Worm (Caenorhabditis elegans) whole organism, early embryonic: Measurements from ENCODE around the gene F07D3.3.

Experiments
- B0310.2 ChIP-seq: sonication (generic microtip); optimal IDR thresholded peaks from 2 replicates; lab custom pipeline; 2016; ENCODE audit warnings: mild to moderate bottlenecking, missing genetic modification characterization, missing compliant biosample characterization
- F13C5.2 ChIP-seq: sonication (generic microtip); optimal IDR thresholded peaks from 2 replicates; lab custom pipeline; 2017; ENCODE audit warnings: mild to moderate bottlenecking, missing genetic modification characterization, inconsistent platforms, missing compliant biosample characterization
- aly-1 ChIP-seq: sonication (generic microtip); optimal IDR thresholded peaks from 2 replicates; lab custom pipeline; 2016; ENCODE audit warnings: missing genetic modification characterization, missing compliant biosample characterization
- ama-1 ChIP-seq: fragments of 150-350 bp; optimal IDR thresholded peaks from 2 replicates; lab custom pipeline; 2014
- ceh-13 ChIP-seq: fragments of 200-800 bp; sonication (Bioruptor generic); optimal IDR thresholded peaks from 2 replicates; lab custom pipeline; 2018; ENCODE audit warnings: mild to moderate bottlenecking, missing genetic modification characterization, missing compliant biosample characterization
- ceh-36 ChIP-seq: sonication (generic microtip); optimal IDR thresholded peaks from 2 replicates; lab custom pipeline; 2016; ENCODE audit warnings: missing genetic modification characterization, inconsistent platforms, missing compliant biosample characterization
- ets-7 ChIP-seq: sonication (generic microtip); optimal IDR thresholded peaks from 2 replicates; lab custom pipeline; 2016; ENCODE audit warnings: missing genotype, missing genetic modification characterization, missing compliant biosample characterization
- flt-1 ChIP-seq: fragments of 200-800 bp; sonication (Bioruptor generic); IDR thresholded peaks from 2 replicates; pipeline ENCODE4 v1.3.6; 2022; ENCODE audit warnings: missing genetic modification characterization, missing compliant biosample characterization
- hmbx-1 ChIP-seq: sonication (generic microtip); optimal IDR thresholded peaks from 2 replicates; lab custom pipeline; 2016; ENCODE audit warnings: mild to moderate bottlenecking, missing genetic modification characterization, missing compliant biosample characterization
- hmg-4 ChIP-seq: fragments of 200-800 bp; sonication (Bioruptor generic); optimal IDR thresholded peaks from 2 replicates; lab custom pipeline; 2018; ENCODE audit warnings: mild to moderate bottlenecking, missing genetic modification characterization, missing compliant biosample characterization
- hnd-1 ChIP-seq: sonication (generic microtip); optimal IDR thresholded peaks from 2 replicates; lab custom pipeline; 2016; ENCODE audit warnings: missing genetic modification characterization, missing compliant biosample characterization
- pes-1 ChIP-seq: fragments of 200-800 bp; sonication (Bioruptor generic); IDR thresholded peaks from 2 replicates; pipeline ENCODE4 v1.3.6; 2022; ENCODE audit warnings: missing genetic modification reagents, missing genetic modification characterization, missing compliant biosample characterization
- scrt-1 ChIP-seq: fragments of 200-800 bp; sonication (Bioruptor generic); IDR thresholded peaks from 2 replicates; pipeline ENCODE4 v1.3.6; 2022; ENCODE audit warnings: missing genetic modification characterization, missing compliant biosample characterization
- sea-1 ChIP-seq: fragments of 200-800 bp; sonication (Bioruptor generic); conservative IDR thresholded peaks from 2 replicates; pipeline ENCODE4 v1.3.6; 2022; ENCODE audit warnings: missing genetic modification characterization, missing compliant biosample characterization
- tbx-11 ChIP-seq: fragments of 200-800 bp; sonication (Bioruptor generic); IDR thresholded peaks from 2 replicates; pipeline ENCODE4 v1.3.6; 2022; ENCODE audit warnings: missing genetic modification characterization, missing compliant biosample characterization
- tbx-37 ChIP-seq: fragments of 200-800 bp; sonication (Bioruptor generic); conservative IDR thresholded peaks from 2 replicates; pipeline ENCODE4 v1.3.6; 2022; ENCODE audit warnings: missing genetic modification reagents, missing genetic modification characterization, missing compliant biosample characterization
- tra-4 ChIP-seq: sonication (generic microtip); optimal IDR thresholded peaks from 2 replicates; lab custom pipeline; 2017; ENCODE audit warnings: missing genetic modification characterization, missing compliant biosample characterization

The F07D3.3 gene

DNA sequence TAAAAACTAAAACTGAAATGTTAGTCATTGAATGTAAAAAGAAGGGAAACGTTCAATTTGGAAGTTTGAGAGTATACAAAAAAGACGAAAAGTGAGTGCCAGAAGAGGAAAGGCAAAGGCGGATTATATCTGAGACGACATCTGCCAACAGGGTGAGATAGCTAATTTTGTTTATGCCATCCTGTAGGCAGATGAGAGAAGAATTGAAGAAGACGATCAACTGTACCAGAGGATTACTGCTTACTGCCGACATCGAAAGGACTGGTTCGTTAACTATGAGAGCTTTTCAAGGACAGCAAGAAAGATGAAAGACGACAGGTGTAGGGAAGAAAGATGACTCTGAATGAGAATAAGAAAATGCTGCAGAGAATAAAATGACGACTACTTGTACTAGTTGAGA lies 39.0 kb downstream of the F07D3.3 start:
- TF ChIP-seq tbx-37 (GFP tag; lab: Robert Waterston, UW) = no peak
- TF ChIP-seq ets-7 (tag; lab: Kevin White, UChicago) = no peak

ce11 chrV:9422745-9423144 lies 39.8 kb downstream of the F07D3.3 start:
- TF ChIP-seq hmg-4 (GFP tag; lab: Kevin White, UChicago) = peak; percentile 66
- TF ChIP-seq sea-1 (GFP tag; lab: Robert Waterston, UW) = no peak

ce11 chrV:9416624-9417023 lies 45.9 kb downstream of the F07D3.3 start, which contains the start of gene F36D4.1:
TSS of gene F36D4.1 (plus strand) at chrV:9416924.
- TF ChIP-seq B0310.2 (tag; lab: Kevin White, UChicago) = no peak
- no peak for TF ChIP-seq tbx-11
- TF ChIP-seq ets-7 (tag; lab: Kevin White, UChicago) = no peak
- TF ChIP-seq hnd-1 = no peak
- no peak for TF ChIP-seq ama-1 (lab: Kevin White, UChicago)
- TF ChIP-seq tbx-37 (GFP tag; lab: Robert Waterston, UW) = no peak
- no peak for TF ChIP-seq F13C5.2 (tag; lab: Kevin White, UChicago)
- no peak for TF ChIP-seq tra-4 (tag; lab: Kevin White, UChicago)
- no peak for TF ChIP-seq ceh-13
- TF ChIP-seq flt-1 = no peak
- TF ChIP-seq pes-1 (GFP tag; lab: Robert Waterston, UW) = no peak
- no peak for TF ChIP-seq aly-1 (tag; lab: Kevin White, UChicago)
- TF ChIP-seq hmbx-1 = no peak
- TF ChIP-seq scrt-1 (GFP tag; lab: Robert Waterston, UW) = no peak
- no peak for TF ChIP-seq ceh-36
- no peak for TF ChIP-seq hmg-4 (GFP tag; lab: Kevin White, UChicago)
- TF ChIP-seq sea-1 (GFP tag; lab: Robert Waterston, UW) = no peak

DNA sequence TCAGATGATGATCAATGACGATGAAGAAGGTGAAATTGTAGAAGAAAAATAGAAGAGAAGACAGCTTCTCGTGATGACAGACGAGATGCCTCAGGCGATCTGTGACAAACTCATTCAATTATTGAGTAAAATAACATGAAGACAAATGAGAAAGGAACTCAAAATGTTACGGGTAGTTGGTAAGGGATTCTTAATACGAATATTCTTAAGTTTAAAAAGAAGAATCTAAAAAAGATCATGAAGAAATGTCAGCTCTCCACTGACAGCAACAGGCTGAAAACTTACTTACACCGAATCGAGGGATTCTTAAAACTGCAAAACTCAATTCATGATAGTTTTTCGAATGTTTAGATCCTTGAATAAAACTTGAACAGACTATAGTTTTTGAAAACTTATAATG lies 48.0 kb downstream of the F07D3.3 start, which contains the start of gene F36D4.4:
Gene F36D4.4 (minus strand): TSS at position 101 of the 400 bp plus-strand sequence.
- TF ChIP-seq hmg-4 (GFP tag; lab: Kevin White, UChicago) (no peak), F13C5.2 (tag; lab: Kevin White, UChicago) (no peak), hmbx-1 (no peak), scrt-1 (GFP tag; lab: Robert Waterston, UW) (no peak), flt-1 (no peak), pes-1 (GFP tag; lab: Robert Waterston, UW) (no peak), tbx-37 (GFP tag; lab: Robert Waterston, UW) (no peak), sea-1 (GFP tag; lab: Robert Waterston, UW) (no peak)
